Worm (Caenorhabditis elegans): Measurements from ENCODE around the gene Y56A3A.2.

ce11 chrIII:11861123-11861522, 926 bp downstream of the Y56A3A.2 start:
- TF ChIP-seq ceh-18 (tag; optimal IDR thresholded peaks at IDR 0.05) (no peak), ttx-3 (tag; optimal IDR thresholded peaks at IDR 0.05) (no peak), ztf-16 (tag; optimal IDR thresholded peaks at IDR 0.05) (no peak), dve-1 (tag; optimal IDR thresholded peaks at IDR 0.05) (no peak), npax-4 (tag; optimal IDR thresholded peaks at IDR 0.05) (no peak), F13H6.1 (tag; optimal IDR thresholded peaks at IDR 0.05) (no peak)

All from whole organism, late embryonic.